Worm (Caenorhabditis elegans): ENCODE data around the gene D1014.6.

DNA sequence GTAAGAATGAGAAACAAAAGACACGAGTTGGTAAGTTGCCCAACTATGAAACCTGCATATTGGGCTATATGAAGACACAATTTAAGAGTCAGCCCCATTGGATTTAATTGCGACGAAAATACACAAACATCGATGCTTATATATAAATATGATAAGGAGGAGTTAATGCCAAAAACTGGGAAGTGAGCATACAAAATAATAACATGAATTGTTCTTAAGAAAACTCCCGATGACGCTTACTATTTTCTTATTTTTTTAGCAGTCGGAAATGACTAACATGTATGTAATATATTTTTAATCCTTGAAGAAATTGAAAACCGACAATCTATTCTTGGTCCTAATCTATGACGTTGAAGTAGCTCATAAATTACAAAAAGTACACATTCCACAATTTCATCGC, 48.9 kb upstream of the D1014.6 start, which contains the start of gene str-144:
- TF ChIP-seq ama-1 (optimal IDR thresholded peaks at IDR 0.05), result no peak
- TF ChIP-seq unc-62 (GFP tag; optimal IDR thresholded peaks at IDR 0.05), result no peak
- TF ChIP-seq fos-1 (tag; optimal IDR thresholded peaks at IDR 0.05), result no peak
- TF ChIP-seq ztf-4 (tag; optimal IDR thresholded peaks at IDR 0.05), result no peak
- no peak for TF ChIP-seq lsy-2 (tag; optimal IDR thresholded peaks at IDR 0.05)
- TF ChIP-seq sox-4 (tag; optimal IDR thresholded peaks at IDR 0.05), result no peak
- no peak for TF ChIP-seq tbx-2 (tag; optimal IDR thresholded peaks at IDR 0.05)
- no peak for TF ChIP-seq snpc-4 (tag; optimal IDR thresholded peaks at IDR 0.05)
- TF ChIP-seq fkh-10 (GFP tag; optimal IDR thresholded peaks at IDR 0.05), result no peak
- TF ChIP-seq lin-39 (tag; optimal IDR thresholded peaks at IDR 0.05), result no peak
- TF ChIP-seq isw-1 (GFP tag; IDR thresholded peaks at IDR 0.05), result no peak
